Fruit fly (Drosophila melanogaster) whole organism, adult: ENCODE measurements around the gene Larp4B.

Experiments used
- CG11617 ChIP-seq: fragments of 200-800 bp; sonication (Bioruptor generic); optimal IDR thresholded peaks from 2 replicates; lab custom pipeline; 2017; ENCODE audit warnings: mild to moderate bottlenecking, missing biosample characterization, missing genetic modification reagents, missing genetic modification characterization
- CG12768 ChIP-seq: fragments of 200-800 bp; sonication (Bioruptor generic); optimal IDR thresholded peaks from 2 replicates; lab custom pipeline; 2017; ENCODE audit warnings: missing biosample characterization, missing genetic modification characterization, mild to moderate bottlenecking, moderate library complexity, missing genetic modification reagents
- CG14711 ChIP-seq: fragments of 200-800 bp; sonication (Bioruptor generic); optimal IDR thresholded peaks from 2 replicates; lab custom pipeline; 2018; ENCODE audit warnings: missing biosample characterization, mild to moderate bottlenecking, missing genetic modification characterization, moderate library complexity
- CG1620 ChIP-seq: fragments of 200-800 bp; sonication (Bioruptor generic); optimal IDR thresholded peaks from 2 replicates; lab custom pipeline; 2016; ENCODE audit warnings: missing biosample characterization, missing genetic modification characterization
- CG33017 ChIP-seq: fragments of 200-800 bp; sonication (Bioruptor generic); optimal IDR thresholded peaks from 2 replicates; lab custom pipeline; 2018; ENCODE audit warnings: missing biosample characterization, mild to moderate bottlenecking, missing genetic modification characterization, moderate library complexity
- CG5204 ChIP-seq: fragments of 200-800 bp; sonication (Bioruptor generic); optimal IDR thresholded peaks from 2 replicates; lab custom pipeline; 2016; ENCODE audit warnings: missing biosample characterization, missing genetic modification characterization
- CG7045 ChIP-seq: fragments of 200-800 bp; sonication (Bioruptor generic); optimal IDR thresholded peaks from 2 replicates; lab custom pipeline; 2017; ENCODE audit warnings: missing biosample characterization, mild to moderate bottlenecking, missing genetic modification characterization
- CG7101 ChIP-seq: fragments of 200-800 bp; sonication (Bioruptor generic); optimal IDR thresholded peaks from 2 replicates; lab custom pipeline; 2018; ENCODE audit warnings: missing biosample characterization, mild to moderate bottlenecking, missing genetic modification characterization, moderate library complexity
- Clk ChIP-seq: fragments of 200-800 bp; sonication (Bioruptor generic); optimal IDR thresholded peaks from 2 replicates; lab custom pipeline; 2017; ENCODE audit warnings: missing biosample characterization, missing genetic modification characterization
- Crg-1 ChIP-seq: fragments of 200-800 bp; sonication (Bioruptor generic); optimal IDR thresholded peaks from 2 replicates; lab custom pipeline; 2016; ENCODE audit warnings: missing biosample characterization, missing genetic modification characterization
- Hr96 ChIP-seq: fragments of 200-800 bp; sonication (Bioruptor generic); optimal IDR thresholded peaks from 2 replicates; lab custom pipeline; 2016; ENCODE audit warnings: missing biosample characterization, missing genetic modification characterization
- Mnt ChIP-seq: fragments of 200-800 bp; sonication (Bioruptor generic); optimal IDR thresholded peaks from 2 replicates; lab custom pipeline; 2016; ENCODE audit warnings: missing biosample characterization, mild to moderate bottlenecking, missing genetic modification characterization
- bab1 ChIP-seq: fragments of 200-800 bp; sonication (Bioruptor generic); optimal IDR thresholded peaks from 3 replicates; lab custom pipeline; 2019; ENCODE audit warnings: missing biosample characterization, mild to moderate bottlenecking, missing genetic modification characterization, moderate library complexity
- cic ChIP-seq: fragments of 200-800 bp; sonication (Bioruptor generic); optimal IDR thresholded peaks from 2 replicates; lab custom pipeline; 2017; ENCODE audit warnings: missing biosample characterization, mild to moderate bottlenecking, missing genetic modification characterization, moderate library complexity
- cnc ChIP-seq, 2 experiments: fragments of >200 bp; optimal IDR thresholded peaks; 2 replicates each; lab custom pipeline; 2017
- kay ChIP-seq: fragments of 200-800 bp; sonication (Bioruptor generic); peaks from one replicate; lab custom pipeline; 2016; ENCODE audit warnings: missing biosample characterization, missing genetic modification characterization, borderline replicate concordance
- ovo ChIP-seq: fragments of 200-800 bp; sonication (Bioruptor generic); optimal IDR thresholded peaks from 2 replicates; lab custom pipeline; 2016; ENCODE audit warnings: missing biosample characterization, missing genetic modification characterization
- pad ChIP-seq: fragments of 200-800 bp; sonication (Bioruptor generic); optimal IDR thresholded peaks from 3 replicates; lab custom pipeline; 2017; ENCODE audit warnings: missing biosample characterization, missing genetic modification characterization, mild to moderate bottlenecking, moderate library complexity, missing genetic modification reagents
- tj ChIP-seq: fragments of 200-800 bp; sonication (Bioruptor generic); optimal IDR thresholded peaks from 3 replicates; lab custom pipeline; 2017; ENCODE audit warnings: missing biosample characterization, mild to moderate bottlenecking, missing genetic modification characterization, moderate library complexity
- toe ChIP-seq: fragments of 200-800 bp; sonication (Bioruptor generic); optimal IDR thresholded peaks from 2 replicates; lab custom pipeline; 2016; ENCODE audit warnings: missing biosample characterization, missing genetic modification characterization

Gene Larp4B

DNA sequence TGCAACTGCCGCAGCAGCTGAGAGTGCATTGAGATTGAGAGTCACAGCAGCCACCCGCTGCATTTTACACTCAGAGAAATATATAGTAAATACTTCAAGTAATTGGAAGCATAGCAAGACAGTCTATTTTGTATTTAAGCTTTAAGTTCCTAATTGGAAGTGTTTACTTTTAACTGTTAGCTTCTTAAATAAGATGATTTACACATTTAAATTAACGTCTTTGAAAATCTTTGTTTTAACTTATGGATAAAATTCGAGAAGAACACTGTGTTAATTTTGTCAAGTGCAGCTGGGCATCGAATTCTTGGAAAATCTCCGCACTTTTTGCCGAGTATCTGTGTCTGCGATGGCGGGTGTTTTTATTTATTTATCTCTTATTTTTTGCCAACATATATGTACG lies 35.1 kb downstream of the Larp4B start:
- TF ChIP-seq CG7101 (tag; lab: Kevin White, UChicago) (no peak), CG5204 (GFP tag; lab: Kevin White, UChicago) (no peak), pad (GFP tag; lab: Kevin White, UChicago) (no peak), Mnt (GFP tag; lab: Kevin White, UChicago) (no peak), kay (GFP tag; lab: Kevin White, UChicago) (no peak), Crg-1 (no peak), toe (GFP tag; lab: Kevin White, UChicago) (no peak), CG12768 (GFP tag; lab: Kevin White, UChicago) (no peak), CG14711 (tag; lab: Kevin White, UChicago) (no peak), cic (no peak), CG11617 (GFP tag; lab: Kevin White, UChicago) (no peak), CG1620 (GFP tag; lab: Kevin White, UChicago) (no peak), tj (no peak), CG33017 (no peak), ovo (no peak), bab1 (no peak), cnc (optimal IDR thresholded peaks at IDR 0.05; lab: Kevin White, UChicago) (no peak), CG7045 (GFP tag; lab: Kevin White, UChicago) (no peak), Hr96 (no peak), Clk (no peak)

DNA sequence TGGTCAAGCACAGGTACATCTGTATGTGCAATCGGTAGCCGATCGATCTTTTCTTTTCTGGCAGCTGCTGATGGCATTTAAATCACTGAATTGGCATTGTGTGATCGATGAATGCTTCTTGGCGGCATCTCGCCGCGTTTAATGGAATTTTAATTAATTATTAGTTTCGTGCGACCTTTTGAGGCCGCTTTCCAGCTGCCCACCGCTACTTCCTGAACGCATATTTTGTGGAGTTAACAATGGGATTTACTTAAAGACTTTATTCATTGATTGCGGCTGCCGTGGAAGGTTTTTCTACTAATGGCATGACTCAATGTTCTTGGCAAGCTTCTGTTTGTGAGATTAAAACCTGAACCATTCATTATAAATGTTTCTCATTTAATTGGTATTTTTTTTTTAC lies 37.0 kb downstream of the Larp4B start:
- TF ChIP-seq cnc (optimal IDR thresholded peaks at IDR 0.05; lab: Kevin White, UChicago) (no peak), Mnt (GFP tag; lab: Kevin White, UChicago) (no peak), CG7045 (GFP tag; lab: Kevin White, UChicago) (no peak), CG14711 (tag; lab: Kevin White, UChicago) (no peak), ovo (no peak), CG11617 (GFP tag; lab: Kevin White, UChicago) (no peak), bab1 (no peak), kay (GFP tag; lab: Kevin White, UChicago) (no peak), CG1620 (GFP tag; lab: Kevin White, UChicago) (no peak), Clk (no peak), CG12768 (GFP tag; lab: Kevin White, UChicago) (no peak), pad (GFP tag; lab: Kevin White, UChicago) (no peak), CG33017 (no peak)

DNA sequence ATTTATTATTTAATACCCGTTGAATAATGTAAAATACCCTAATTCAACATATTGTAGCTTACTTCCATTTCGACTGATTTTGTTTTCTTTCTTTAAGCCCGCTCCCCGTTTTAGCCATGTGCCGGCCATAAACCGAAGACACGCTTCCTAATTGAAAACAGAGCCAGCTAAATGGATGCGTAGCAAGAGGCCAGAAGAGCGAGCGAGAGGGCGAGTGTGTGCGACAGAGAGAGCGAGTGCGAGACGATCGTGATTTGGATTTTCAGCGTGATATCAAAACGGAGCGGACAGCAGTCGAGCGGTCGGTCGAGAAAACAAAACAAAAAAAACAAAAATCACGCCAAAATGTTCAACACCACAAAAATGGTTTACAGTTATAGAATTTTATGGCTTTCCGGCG lies 41.7 kb downstream of the Larp4B start:
- TF ChIP-seq Clk (no peak), kay (GFP tag; lab: Kevin White, UChicago) (no peak), cic (no peak), pad (GFP tag; lab: Kevin White, UChicago) (no peak), CG14711 (tag; lab: Kevin White, UChicago) (no peak), CG33017 (no peak), CG5204 (GFP tag; lab: Kevin White, UChicago) (no peak), CG11617 (GFP tag; lab: Kevin White, UChicago) (no peak), CG7045 (GFP tag; lab: Kevin White, UChicago) (no peak), cnc (optimal IDR thresholded peaks at IDR 0.05; lab: Kevin White, UChicago) (no peak), Hr96 (no peak), CG7101 (tag; lab: Kevin White, UChicago) (no peak), tj (no peak), Crg-1 (no peak), Mnt (GFP tag; lab: Kevin White, UChicago) (no peak), toe (GFP tag; lab: Kevin White, UChicago) (no peak)

DNA sequence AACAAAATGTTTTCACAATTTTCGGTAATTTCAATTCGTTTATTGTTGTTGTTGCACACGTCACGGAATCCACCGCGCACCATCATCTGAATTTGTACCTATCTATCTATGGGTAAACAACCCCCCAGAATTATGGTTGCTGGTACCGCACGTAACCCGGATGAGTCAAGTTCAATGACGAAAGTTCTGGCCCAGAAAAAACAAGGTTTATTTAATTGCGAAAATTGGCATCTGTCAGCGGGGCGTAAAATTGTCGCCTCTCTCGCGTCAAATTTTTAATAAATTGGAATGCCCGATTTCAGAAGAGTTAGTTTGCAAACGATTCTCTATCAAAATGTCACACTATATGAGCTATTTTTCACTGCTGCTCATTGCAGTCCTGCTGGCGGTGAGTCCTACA lies 43.5 kb downstream of the Larp4B start, which contains the start of gene CG34265:
Gene CG34265 (plus strand): TSS at position 301 of the 400 bp plus-strand sequence.
- no peak for TF ChIP-seq CG7101 (tag; lab: Kevin White, UChicago)
- no peak for TF ChIP-seq CG11617 (GFP tag; lab: Kevin White, UChicago)
- no peak for TF ChIP-seq pad (GFP tag; lab: Kevin White, UChicago)
- no peak for TF ChIP-seq CG14711 (tag; lab: Kevin White, UChicago)
- TF ChIP-seq CG1620 (GFP tag; lab: Kevin White, UChicago), result no peak
- no peak for TF ChIP-seq CG5204 (GFP tag; lab: Kevin White, UChicago)
- no peak for TF ChIP-seq tj
- no peak for TF ChIP-seq kay (GFP tag; lab: Kevin White, UChicago)
- TF ChIP-seq cnc (optimal IDR thresholded peaks at IDR 0.05; lab: Kevin White, UChicago), result no peak
- no peak for TF ChIP-seq Hr96
- no peak for TF ChIP-seq CG7045 (GFP tag; lab: Kevin White, UChicago)

DNA sequence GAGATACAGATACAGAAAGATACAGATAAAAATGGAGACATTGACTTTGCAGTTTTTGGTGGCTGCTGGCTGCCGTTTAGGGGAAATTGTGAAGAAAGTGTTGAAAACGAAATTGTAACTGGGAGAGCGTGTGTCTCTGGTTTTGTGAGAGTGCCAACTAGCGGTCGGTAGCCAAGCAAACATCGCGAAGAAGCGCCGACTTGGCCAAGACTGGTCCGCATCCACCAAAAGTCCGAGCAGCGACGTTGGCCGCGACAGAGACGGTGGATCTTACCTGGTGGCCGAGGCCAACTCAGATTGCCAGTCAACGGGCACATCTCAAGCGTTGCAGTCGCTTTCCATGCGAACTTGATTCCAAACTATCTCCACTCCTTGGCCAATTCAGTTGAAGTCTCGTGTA lies 46.1 kb downstream of the Larp4B start, which contains the start of gene CG14960:
Gene CG14960 (plus strand): TSS at position 301 of the 400 bp plus-strand sequence.
- no peak for TF ChIP-seq Crg-1
- no peak for TF ChIP-seq CG11617 (GFP tag; lab: Kevin White, UChicago)
- no peak for TF ChIP-seq toe (GFP tag; lab: Kevin White, UChicago)
- TF ChIP-seq Clk, result no peak
- TF ChIP-seq CG33017, result no peak
- no peak for TF ChIP-seq CG5204 (GFP tag; lab: Kevin White, UChicago)
- no peak for TF ChIP-seq CG7101 (tag; lab: Kevin White, UChicago)
- TF ChIP-seq cic, result no peak
- no peak for TF ChIP-seq CG12768 (GFP tag; lab: Kevin White, UChicago)
- TF ChIP-seq Mnt (GFP tag; lab: Kevin White, UChicago), result no peak
- TF ChIP-seq tj, result no peak

DNA sequence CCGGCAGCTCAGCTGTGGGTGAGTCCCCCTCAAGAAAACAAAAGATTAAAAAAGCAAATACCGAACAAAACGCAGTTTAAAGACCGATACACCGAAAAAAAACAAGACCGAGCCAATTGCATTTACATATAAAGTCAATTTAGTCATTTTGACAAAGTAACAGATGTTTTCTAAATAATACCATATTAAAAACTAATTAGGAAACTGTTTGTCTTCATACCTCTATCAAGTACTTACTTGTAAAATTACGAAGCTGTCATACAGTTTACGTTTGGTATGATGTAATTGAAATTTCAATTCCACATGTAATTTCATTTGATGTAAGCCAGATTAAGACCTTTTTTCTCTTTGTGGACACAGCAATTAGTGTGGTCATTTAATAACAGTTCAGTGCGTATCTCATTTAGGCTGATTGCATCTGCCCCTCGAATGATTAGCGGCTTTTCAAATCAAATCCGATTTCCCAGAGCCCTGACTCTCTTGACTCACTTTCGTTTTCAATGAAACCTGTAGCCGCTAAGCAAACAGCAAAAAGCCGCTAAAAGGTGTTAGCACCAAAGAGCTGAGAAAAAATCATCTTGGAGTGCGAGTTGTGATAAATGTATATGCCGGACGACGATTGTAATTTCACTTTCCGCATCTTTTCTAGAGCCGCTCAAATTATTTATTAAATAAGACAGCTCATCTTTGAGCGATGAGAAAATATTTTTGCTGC lies 50.0 kb downstream of the Larp4B start:
- TF ChIP-seq Mnt (GFP tag; lab: Kevin White, UChicago) (no peak), CG5204 (GFP tag; lab: Kevin White, UChicago) (no peak), tj (no peak), CG7101 (tag; lab: Kevin White, UChicago) (no peak), pad (GFP tag; lab: Kevin White, UChicago) (no peak), CG14711 (tag; lab: Kevin White, UChicago) (no peak), CG1620 (GFP tag; lab: Kevin White, UChicago) (no peak), Clk (no peak), Hr96 (no peak), CG7045 (GFP tag; lab: Kevin White, UChicago) (no peak), kay (GFP tag; lab: Kevin White, UChicago) (no peak), cic (no peak), cnc (optimal IDR thresholded peaks at IDR 0.05; lab: Kevin White, UChicago) (no peak), CG12768 (GFP tag; lab: Kevin White, UChicago) (no peak)
